Fruit fly (Drosophila melanogaster) whole organism, embryonic: ENCODE results near the gene CG10638.

ENCODE experiments used
- BEAF-32 ChIP-seq: fragments of 200-800 bp; sonication (Bioruptor generic); optimal IDR thresholded peaks from 3 replicates; lab custom pipeline; 2017; ENCODE audit warnings: missing biosample characterization, missing genetic modification characterization, mild to moderate bottlenecking, moderate library complexity, missing genetic modification reagents
- Bdp1 ChIP-seq: fragments of 200-800 bp; sonication (Bioruptor generic); optimal IDR thresholded peaks from 3 replicates; lab custom pipeline; 2016; ENCODE audit warnings: missing biosample characterization, missing genetic modification characterization
- Bteb2 ChIP-seq: fragments of 200-800 bp; sonication (Bioruptor generic); optimal IDR thresholded peaks from 2 replicates; lab custom pipeline; 2016; ENCODE audit warnings: missing biosample characterization, missing genetic modification characterization
- CG12391 ChIP-seq: fragments of 200-800 bp; sonication (Bioruptor generic); optimal IDR thresholded peaks from 3 replicates; lab custom pipeline; 2018; ENCODE audit warnings: missing biosample characterization, mild to moderate bottlenecking, missing genetic modification characterization, moderate library complexity
- CG12744 ChIP-seq: fragments of 200-800 bp; sonication (Bioruptor generic); optimal IDR thresholded peaks from 2 replicates; lab custom pipeline; 2016; ENCODE audit warnings: missing biosample characterization, missing genetic modification characterization
- CG13287 ChIP-seq: fragments of 200-800 bp; sonication (Bioruptor generic); IDR thresholded peaks from 2 replicates; pipeline ENCODE4 v1.3.6; 2022; ENCODE audit warnings: missing biosample characterization, missing genetic modification characterization; ENCODE audit not compliant: partially characterized antibody
- CG14860 ChIP-seq: fragments of 200-800 bp; sonication (Bioruptor generic); IDR thresholded peaks from 3 replicates; pipeline ENCODE4 v1.3.6; 2022; ENCODE audit warnings: missing biosample characterization, missing genetic modification characterization; ENCODE audit not compliant: partially characterized antibody
- CG15073 ChIP-seq: fragments of 200-800 bp; sonication (Bioruptor generic); optimal IDR thresholded peaks from 2 replicates; lab custom pipeline; 2016; ENCODE audit warnings: missing biosample characterization, missing genetic modification characterization
- CG15601 ChIP-seq: fragments of 200-800 bp; sonication (Bioruptor generic); optimal IDR thresholded peaks from 3 replicates; lab custom pipeline; 2019; ENCODE audit warnings: missing biosample characterization, mild to moderate bottlenecking, missing genetic modification characterization, moderate library complexity
- CG16779 ChIP-seq: fragments of 200-800 bp; sonication (Bioruptor generic); IDR thresholded peaks from 2 replicates; pipeline ENCODE4 v1.3.6; 2022; ENCODE audit warnings: missing biosample characterization, missing genetic modification characterization
- CG16813 ChIP-seq: fragments of 200-800 bp; sonication (Bioruptor generic); IDR thresholded peaks from 3 replicates; pipeline ENCODE4 v1.3.6; 2022; ENCODE audit warnings: missing biosample characterization, missing genetic modification characterization; ENCODE audit not compliant: partially characterized antibody
- CG17328 ChIP-seq: fragments of 200-800 bp; sonication (Bioruptor generic); IDR thresholded peaks from 2 replicates; pipeline ENCODE4 v1.3.6; 2022; ENCODE audit warnings: missing biosample characterization, missing genetic modification characterization
- CG2120 ChIP-seq: fragments of 200-800 bp; sonication (Bioruptor generic); optimal IDR thresholded peaks from 3 replicates; lab custom pipeline; 2016; ENCODE audit warnings: missing biosample characterization, missing genetic modification characterization
- CG2202 ChIP-seq: fragments of 200-800 bp; sonication (Bioruptor generic); optimal IDR thresholded peaks from 2 replicates; lab custom pipeline; 2018; ENCODE audit warnings: missing biosample characterization, mild to moderate bottlenecking, missing genetic modification characterization
- CG2712 ChIP-seq: fragments of 200-800 bp; optimal IDR thresholded peaks from 3 replicates; lab custom pipeline; 2019; ENCODE audit warnings: missing biosample characterization, mild to moderate bottlenecking, missing genetic modification characterization, moderate library complexity
- CG31388 ChIP-seq: fragments of 200-800 bp; sonication (Bioruptor generic); optimal IDR thresholded peaks from 2 replicates; lab custom pipeline; 2016; ENCODE audit warnings: missing biosample characterization, missing genetic modification characterization
- CG4617 ChIP-seq: fragments of 200-800 bp; sonication (Bioruptor generic); optimal IDR thresholded peaks from 3 replicates; lab custom pipeline; 2016; ENCODE audit warnings: missing biosample characterization, missing genetic modification characterization, borderline replicate concordance
- CG8281 ChIP-seq: fragments of 200-800 bp; sonication (Bioruptor generic); optimal IDR thresholded peaks from 2 replicates; lab custom pipeline; 2018; ENCODE audit warnings: missing biosample characterization, mild to moderate bottlenecking, missing genetic modification characterization, moderate library complexity
- CG8359 ChIP-seq: fragments of 200-800 bp; sonication (Bioruptor generic); optimal IDR thresholded peaks from 2 replicates; lab custom pipeline; 2017; ENCODE audit warnings: missing biosample characterization, mild to moderate bottlenecking, missing genetic modification characterization, borderline replicate concordance
- CG8478 ChIP-seq: fragments of >200 bp; optimal IDR thresholded peaks from 2 replicates; lab custom pipeline; 2018
- CrebB ChIP-seq: fragments of 200-800 bp; sonication (Bioruptor generic); optimal IDR thresholded peaks from 3 replicates; lab custom pipeline; 2018; ENCODE audit warnings: missing biosample characterization, mild to moderate bottlenecking, missing genetic modification characterization
- Dfd ChIP-seq, 2 experiments: fragments of >200 bp; optimal IDR thresholded peaks; 2 replicates each; lab custom pipeline; 2017; ENCODE audit warnings: missing biosample characterization in 2 of 2, missing genetic modification characterization in 2 of 2
- Dip2 ChIP-seq: fragments of 200-800 bp; sonication (Bioruptor generic); IDR thresholded peaks from 2 replicates; pipeline ENCODE4 v1.3.6; 2022; ENCODE audit warnings: missing biosample characterization, missing genetic modification characterization
- Dip3 ChIP-seq: fragments of 200-800 bp; sonication (Bioruptor generic); optimal IDR thresholded peaks from 3 replicates; lab custom pipeline; 2016; ENCODE audit warnings: missing biosample characterization, missing genetic modification characterization
- Dll ChIP-seq: fragments of 200-800 bp; sonication (Bioruptor generic); IDR thresholded peaks from 4 replicates; pipeline ENCODE4 v1.3.6; 2022; ENCODE audit warnings: missing biosample characterization, missing genetic modification characterization; ENCODE audit not compliant: partially characterized antibody
- Gsc ChIP-seq: fragments of 200-800 bp; sonication (Bioruptor generic); IDR thresholded peaks from 2 replicates; pipeline ENCODE4 v1.3.6; 2022; ENCODE audit warnings: missing biosample characterization, missing genetic modification characterization
- Mrtf ChIP-seq: fragments of 200-800 bp; sonication (Bioruptor generic); IDR thresholded peaks from 3 replicates; pipeline ENCODE4 v1.3.6; 2022; ENCODE audit warnings: missing biosample characterization, missing genetic modification characterization
- Nf-YC ChIP-seq: fragments of 200-800 bp; optimal IDR thresholded peaks from 3 replicates; lab custom pipeline; 2019; ENCODE audit warnings: missing biosample characterization, mild to moderate bottlenecking, missing genetic modification characterization, moderate library complexity
- Poxn ChIP-seq: fragments of 200-800 bp; sonication (Bioruptor generic); IDR thresholded peaks from 2 replicates; pipeline ENCODE4 v1.3.6; 2022; ENCODE audit warnings: missing biosample characterization, missing genetic modification characterization
- Rfx ChIP-seq: fragments of 200-800 bp; sonication (Bioruptor generic); IDR thresholded peaks from 2 replicates; pipeline ENCODE4 v1.3.6; 2022; ENCODE audit warnings: missing biosample characterization, missing genetic modification characterization
- Sox100B ChIP-seq: fragments of 200-800 bp; sonication (Bioruptor generic); optimal IDR thresholded peaks from 3 replicates; lab custom pipeline; 2018; ENCODE audit warnings: missing biosample characterization, mild to moderate bottlenecking, missing genetic modification characterization
- Spps ChIP-seq: fragments of 200-800 bp; sonication (Bioruptor generic); optimal IDR thresholded peaks from 2 replicates; lab custom pipeline; 2018; ENCODE audit warnings: missing biosample characterization, mild to moderate bottlenecking, missing genetic modification characterization
- Sry-δ ChIP-seq: fragments of 200-800 bp; sonication (Bioruptor generic); optimal IDR thresholded peaks from 2 replicates; lab custom pipeline; 2016; ENCODE audit warnings: missing biosample characterization, missing genetic modification characterization
- Ssrp ChIP-seq: fragments of 200-800 bp; sonication (Bioruptor generic); optimal IDR thresholded peaks from 2 replicates; lab custom pipeline; 2018; ENCODE audit warnings: missing biosample characterization, mild to moderate bottlenecking, missing genetic modification characterization, moderate library complexity
- YL-1 ChIP-seq: fragments of 200-800 bp; sonication (Bioruptor generic); optimal IDR thresholded peaks from 3 replicates; lab custom pipeline; 2017; ENCODE audit warnings: missing biosample characterization, mild to moderate bottlenecking, missing genetic modification characterization
- dimm ChIP-seq: fragments of 200-800 bp; sonication (Bioruptor generic); IDR thresholded peaks from 2 replicates; pipeline ENCODE4 v1.3.6; 2022; ENCODE audit warnings: missing biosample characterization, missing genetic modification characterization
- esg ChIP-seq: fragments of 200-800 bp; sonication (Bioruptor generic); conservative IDR thresholded peaks from 2 replicates; pipeline ENCODE4 v1.3.6; 2022; ENCODE audit warnings: missing biosample characterization, missing genetic modification characterization
- fd96Cb ChIP-seq: fragments of 200-800 bp; sonication (Bioruptor generic); optimal IDR thresholded peaks from 2 replicates; lab custom pipeline; 2018; ENCODE audit warnings: missing biosample characterization, mild to moderate bottlenecking, missing genetic modification characterization, moderate library complexity
- fru ChIP-seq: fragments of >200 bp; optimal IDR thresholded peaks from 2 replicates; lab custom pipeline; 2017
- grn ChIP-seq: fragments of 200-800 bp; sonication (Bioruptor generic); optimal IDR thresholded peaks from 3 replicates; lab custom pipeline; 2017; ENCODE audit warnings: missing biosample characterization, missing genetic modification characterization
- gro ChIP-seq: fragments of 200-800 bp; sonication (Bioruptor generic); optimal IDR thresholded peaks from 2 replicates; lab custom pipeline; 2016; ENCODE audit warnings: missing biosample characterization, missing genetic modification characterization
- ham ChIP-seq: fragments of 200-800 bp; sonication (Bioruptor generic); IDR thresholded peaks from 2 replicates; pipeline ENCODE4 v1.3.6; 2022; ENCODE audit warnings: missing biosample characterization, missing genetic modification characterization
- kah ChIP-seq: fragments of 200-800 bp; sonication (Bioruptor generic); optimal IDR thresholded peaks from 2 replicates; lab custom pipeline; 2018; ENCODE audit warnings: missing biosample characterization, mild to moderate bottlenecking, missing genetic modification characterization
- knrl ChIP-seq: fragments of 200-800 bp; sonication (Bioruptor generic); IDR thresholded peaks from 3 replicates; pipeline ENCODE4 v1.3.6; 2022; ENCODE audit warnings: missing biosample characterization, missing genetic modification characterization; ENCODE audit not compliant: partially characterized antibody
- lov ChIP-seq, 2 experiments: fragments of 200-800 bp in 1 of 2; fragments of >200 bp in 1 of 2; sonication (Bioruptor generic) in 1 of 2; IDR thresholded peaks in 1 of 2; optimal IDR thresholded peaks in 1 of 2; 2 replicates in 1 of 2; 3 replicates in 1 of 2; pipeline versions ENCODE4 v1.3.6 to Lab custom; 2017 to 2022; ENCODE audit warnings: missing biosample characterization in 1 of 2, missing genetic modification characterization in 1 of 2
- nau ChIP-seq: fragments of 200-800 bp; sonication (Bioruptor generic); optimal IDR thresholded peaks from 3 replicates; lab custom pipeline; 2017; ENCODE audit warnings: missing biosample characterization, mild to moderate bottlenecking, missing genetic modification characterization, missing genetic modification reagents
- oc ChIP-seq: fragments of 200-800 bp; sonication (Bioruptor generic); optimal IDR thresholded peaks from 2 replicates; lab custom pipeline; 2018; ENCODE audit warnings: missing biosample characterization, mild to moderate bottlenecking, missing genetic modification characterization, moderate library complexity
- run ChIP-seq: fragments of 200-800 bp; sonication (Bioruptor generic); optimal IDR thresholded peaks from 3 replicates; lab custom pipeline; 2018; ENCODE audit warnings: missing biosample characterization, mild to moderate bottlenecking, missing genetic modification characterization
- vnd ChIP-seq: fragments of 200-800 bp; sonication (Bioruptor generic); IDR thresholded peaks from 3 replicates; pipeline ENCODE4 v1.3.6; 2022; ENCODE audit warnings: missing biosample characterization, missing genetic modification characterization; ENCODE audit not compliant: partially characterized antibody
- wdn ChIP-seq: fragments of 200-800 bp; sonication (Bioruptor generic); IDR thresholded peaks from 2 replicates; pipeline ENCODE4 v1.3.6; 2022; ENCODE audit warnings: missing biosample characterization, missing genetic modification characterization
- wek ChIP-seq: fragments of 200-800 bp; sonication (Bioruptor generic); optimal IDR thresholded peaks from 3 replicates; lab custom pipeline; 2018; ENCODE audit warnings: missing biosample characterization, mild to moderate bottlenecking, missing genetic modification characterization, moderate library complexity

Gene CG10638

dm6 chr3L:12484948-12485347 is 16.2 kb downstream of the CG10638 start, which contains the start of gene CG10663 (continued):
- TF ChIP-seq Ssrp (tag; lab: Kevin White, UChicago): no peak
- no peak for TF ChIP-seq vnd (GFP tag; lab: Robert Waterston, UW)
- no peak for TF ChIP-seq Dll (GFP tag; lab: Robert Waterston, UW)
- peak; percentile 35; the same call in 1 of the 3 replicates for TF ChIP-seq knrl
- no peak for TF ChIP-seq Sry-δ (GFP tag; lab: Kevin White, UChicago)
- TF ChIP-seq Rfx (GFP tag; lab: Robert Waterston, UW): peak; percentile 45; the same call in 1 of the 2 replicates
- no peak for TF ChIP-seq Gsc (GFP tag; lab: Robert Waterston, UW)
- no peak for TF ChIP-seq Spps (tag; lab: Kevin White, UChicago)
- no peak for TF ChIP-seq CG2120 (GFP tag; lab: Kevin White, UChicago)
- TF ChIP-seq esg: no peak
- TF ChIP-seq Poxn (GFP tag; lab: Robert Waterston, UW): no peak
- no peak for TF ChIP-seq CG4617 (GFP tag; lab: Kevin White, UChicago)
- no peak for TF ChIP-seq fd96Cb (tag; lab: Kevin White, UChicago)
- no peak for TF ChIP-seq grn (GFP tag; lab: Kevin White, UChicago)
- TF ChIP-seq CG2712 (tag; lab: Kevin White, UChicago): no peak
- TF ChIP-seq nau: peak; percentile 5
- TF ChIP-seq CrebB (tag; lab: Kevin White, UChicago): no peak
- no peak for TF ChIP-seq ham
- TF ChIP-seq Dfd (GFP tag; optimal IDR thresholded peaks at IDR 0.05; lab: Kevin White, UChicago): no peak
- no peak for TF ChIP-seq wek (GFP tag; lab: Kevin White, UChicago)
- no peak for TF ChIP-seq YL-1
- no peak for TF ChIP-seq oc (tag; lab: Kevin White, UChicago)
- TF ChIP-seq Nf-YC (tag; lab: Kevin White, UChicago): no peak
- TF ChIP-seq Dip3 (GFP tag; lab: Kevin White, UChicago): no peak
- TF ChIP-seq CG15601: no peak
- peak; percentile 45; the same call in 2 of the 3 replicates for TF ChIP-seq CG14860 (GFP tag; lab: Robert Waterston, UW)
- peak; percentile 57 for TF ChIP-seq CG13287
- TF ChIP-seq CG15073 (GFP tag; lab: Kevin White, UChicago): no peak
- TF ChIP-seq run (tag; lab: Kevin White, UChicago): no peak
- no peak for TF ChIP-seq CG16779
- no peak for TF ChIP-seq CG8281
- peak; percentile 3 for TF ChIP-seq CG2202
- TF ChIP-seq CG12391 (tag; lab: Kevin White, UChicago): peak; percentile 11
- TF ChIP-seq gro (GFP tag; lab: Kevin White, UChicago): no peak
- TF ChIP-seq CG12744 (GFP tag; lab: Kevin White, UChicago): no peak
- peak; percentile 43; the same call in 1 of the 3 replicates for TF ChIP-seq CG16813 (GFP tag; lab: Robert Waterston, UW)
- TF ChIP-seq wdn: no peak
- no peak for TF ChIP-seq Bteb2 (GFP tag; lab: Kevin White, UChicago)
- no peak for TF ChIP-seq CG8478 (lab: Kevin White, UChicago)
- no peak for TF ChIP-seq CG8359 (GFP tag; lab: Kevin White, UChicago)
- TF ChIP-seq fru (lab: Kevin White, UChicago): no peak
- no peak for TF ChIP-seq Sox100B (GFP tag; lab: Kevin White, UChicago)
- TF ChIP-seq CG31388: no peak
- no peak for TF ChIP-seq Bdp1
- no peak for TF ChIP-seq lov (optimal IDR thresholded peaks at IDR 0.05; lab: Kevin White, UChicago)
- no peak for TF ChIP-seq lov (GFP tag; IDR thresholded peaks at IDR 0.05; lab: Robert Waterston, UW)
- no peak for TF ChIP-seq Dip2 (GFP tag; lab: Robert Waterston, UW)
- no peak for TF ChIP-seq BEAF-32 (GFP tag; lab: Kevin White, UChicago)
- no peak for TF ChIP-seq CG17328
- TF ChIP-seq kah (GFP tag; lab: Kevin White, UChicago): peak; percentile 15
- TF ChIP-seq dimm (GFP tag; lab: Robert Waterston, UW): no peak
- no peak for TF ChIP-seq Mrtf
